Fruit fly (Drosophila melanogaster): ENCODE results near the gene Orct2.
A peak's percentile ranks its signal among the peaks of the same experiment; 100 is the strongest.

Orct2 gene

dm6 chr3R:24264414-24265363 lies 8.1 kb upstream of the Orct2 start:
- TF ChIP-seq CG32121 (GFP tag; IDR thresholded peaks at IDR 0.05) (0 out of 2 replicates have a peak, but pooled peaks have one; percentile 8), Pif1B (GFP tag; optimal IDR thresholded peaks at IDR 0.05) (peak; percentile 3), CG8159 (tag; optimal IDR thresholded peaks at IDR 0.05) (no peak), Pif1A (GFP tag; optimal IDR thresholded peaks at IDR 0.05) (no peak)

DNA sequence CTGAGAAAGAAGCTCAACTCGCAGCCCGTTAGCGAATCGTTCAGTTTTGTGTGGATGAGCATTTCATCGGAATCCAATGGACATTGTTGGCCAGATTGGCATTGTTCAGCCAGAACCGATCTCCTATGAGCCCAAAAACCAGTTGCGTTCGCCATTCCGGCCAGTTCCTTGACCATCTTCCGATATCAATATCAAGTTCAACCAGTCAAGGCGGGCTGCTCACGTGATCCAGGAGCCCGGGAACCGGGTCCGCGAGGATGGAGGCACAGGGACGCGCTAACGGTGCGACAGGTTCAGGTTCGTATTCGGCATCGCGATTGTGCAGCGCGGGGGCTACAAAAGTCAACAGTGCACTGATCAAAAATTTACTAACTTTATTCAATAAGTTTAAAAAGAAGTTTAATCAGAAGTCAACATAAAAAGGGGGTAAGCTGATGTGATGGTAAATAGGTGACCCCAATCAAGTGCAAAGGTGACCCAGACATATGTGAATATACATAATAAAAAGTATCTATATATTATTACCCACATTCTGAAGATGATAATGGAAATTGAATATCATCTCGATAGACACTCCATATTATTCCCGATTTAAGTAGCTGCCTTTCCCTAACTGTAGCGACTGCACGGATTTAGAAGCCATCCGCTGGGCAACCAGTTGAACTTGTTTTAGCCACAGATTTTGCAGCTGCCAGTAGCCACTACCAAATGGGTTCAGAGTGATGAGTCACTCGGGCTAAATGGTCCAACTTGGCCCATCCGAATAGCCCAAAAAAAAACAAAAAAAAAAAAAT lies 5.8 kb upstream of the Orct2 start:
- TF ChIP-seq CG14655 (GFP tag; optimal IDR thresholded peaks at IDR 0.05) (peak; percentile 91), rn (GFP tag; IDR thresholded peaks at IDR 0.05) (peak; percentile 40; the same call in 1 of the 2 replicates), gl (tag; optimal IDR thresholded peaks at IDR 0.05) (peak; percentile 68), CG10348 (GFP tag; IDR thresholded peaks at IDR 0.05) (no peak), EcR (GFP tag; optimal IDR thresholded peaks at IDR 0.05) (peak; percentile 97), CG8159 (tag; optimal IDR thresholded peaks at IDR 0.05) (peak; percentile 93), Pif1A (GFP tag; optimal IDR thresholded peaks at IDR 0.05) (peak; percentile 86), Snoo (tag; optimal IDR thresholded peaks at IDR 0.05) (peak; percentile 80), CG8301 (tag; optimal IDR thresholded peaks at IDR 0.05) (peak; percentile 83), CG12605 (GFP tag; IDR thresholded peaks at IDR 0.05) (peak; percentile 60), fd96Ca (GFP tag; IDR thresholded peaks at IDR 0.05) (peak; percentile 83), D1 (tag; optimal IDR thresholded peaks at IDR 0.05) (peak; percentile 66), Ets98B (GFP tag; IDR thresholded peaks at IDR 0.05) (no peak; the same call in none of the 2 replicates), CG13204 (GFP tag; optimal IDR thresholded peaks at IDR 0.05) (peak; percentile 84), CG17806 (tag; optimal IDR thresholded peaks at IDR 0.05) (peak; percentile 85), CG15710 (tag; optimal IDR thresholded peaks at IDR 0.05) (peak; percentile 93), CG34367 (tag; optimal IDR thresholded peaks at IDR 0.05) (peak; percentile 85), Pif1B (GFP tag; optimal IDR thresholded peaks at IDR 0.05) (peak; percentile 88), CG9948 (tag; optimal IDR thresholded peaks at IDR 0.05) (peak; percentile 88), CG32121 (GFP tag; IDR thresholded peaks at IDR 0.05) (peak; percentile 51), CG4496 (GFP tag; IDR thresholded peaks at IDR 0.05) (peak; percentile 71)

DNA sequence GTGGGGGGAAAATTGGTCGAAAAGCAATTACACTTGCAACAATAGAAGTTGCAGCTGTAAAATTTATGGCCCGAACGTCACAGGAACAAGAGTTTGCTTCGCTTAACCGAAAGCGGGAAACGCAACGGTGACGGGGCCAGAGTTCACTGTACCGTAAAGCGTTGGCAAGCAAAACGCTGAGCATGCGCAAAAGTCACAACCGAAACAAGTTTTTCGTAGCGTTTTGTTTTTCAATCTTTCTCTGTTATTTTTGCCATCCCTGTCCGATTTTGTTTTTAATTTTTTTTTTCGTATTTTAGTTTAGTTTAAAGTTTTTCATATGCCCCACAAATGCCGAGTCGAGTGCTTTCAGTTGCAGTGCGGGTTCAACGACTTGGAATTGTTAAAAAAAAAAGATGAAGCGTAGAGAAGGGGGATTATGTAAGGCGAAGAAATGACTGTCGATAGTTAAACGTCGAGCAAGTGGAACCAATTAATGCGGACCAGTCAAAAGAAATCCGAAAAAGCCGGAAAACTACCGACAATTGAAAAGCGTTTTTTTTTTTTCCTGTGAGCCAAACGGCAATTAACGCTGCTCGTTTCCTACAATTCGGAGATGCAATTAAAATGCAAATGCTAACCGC lies 5.1 kb upstream of the Orct2 start:
- no peak for TF ChIP-seq CG4496 (GFP tag; IDR thresholded peaks at IDR 0.05)
- TF ChIP-seq CG15710 (tag; optimal IDR thresholded peaks at IDR 0.05): no peak
- no peak for TF ChIP-seq CG8159 (tag; optimal IDR thresholded peaks at IDR 0.05)
- peak; percentile 82 for TF ChIP-seq EcR (GFP tag; optimal IDR thresholded peaks at IDR 0.05)
- no peak for TF ChIP-seq CG14655 (GFP tag; optimal IDR thresholded peaks at IDR 0.05)

dm6 chr3R:24268293-24268692 lies 4.5 kb upstream of the Orct2 start:
- TF ChIP-seq Pif1A (GFP tag; optimal IDR thresholded peaks at IDR 0.05) (no peak), Ets98B (GFP tag; IDR thresholded peaks at IDR 0.05) (no peak), CG13204 (GFP tag; optimal IDR thresholded peaks at IDR 0.05) (no peak), CG32121 (GFP tag; IDR thresholded peaks at IDR 0.05) (no peak)

- no peak for TF ChIP-seq Snoo (tag; optimal IDR thresholded peaks at IDR 0.05)
- TF ChIP-seq CG13204 (GFP tag; optimal IDR thresholded peaks at IDR 0.05): peak; percentile 27
- TF ChIP-seq CG12605 (GFP tag; IDR thresholded peaks at IDR 0.05): no peak
- TF ChIP-seq CG4496 (GFP tag; IDR thresholded peaks at IDR 0.05): no peak
- TF ChIP-seq EcR (GFP tag; optimal IDR thresholded peaks at IDR 0.05): peak; percentile 80
- TF ChIP-seq Pif1A (GFP tag; optimal IDR thresholded peaks at IDR 0.05): no peak
- TF ChIP-seq rn (GFP tag; IDR thresholded peaks at IDR 0.05): no peak
- TF ChIP-seq CG8301 (tag; optimal IDR thresholded peaks at IDR 0.05): no peak
- no peak for TF ChIP-seq Ets98B (GFP tag; IDR thresholded peaks at IDR 0.05)
Observed at dm6 chr3R:24270034-24270433, 2.8 kb upstream of the Orct2 start.

DNA sequence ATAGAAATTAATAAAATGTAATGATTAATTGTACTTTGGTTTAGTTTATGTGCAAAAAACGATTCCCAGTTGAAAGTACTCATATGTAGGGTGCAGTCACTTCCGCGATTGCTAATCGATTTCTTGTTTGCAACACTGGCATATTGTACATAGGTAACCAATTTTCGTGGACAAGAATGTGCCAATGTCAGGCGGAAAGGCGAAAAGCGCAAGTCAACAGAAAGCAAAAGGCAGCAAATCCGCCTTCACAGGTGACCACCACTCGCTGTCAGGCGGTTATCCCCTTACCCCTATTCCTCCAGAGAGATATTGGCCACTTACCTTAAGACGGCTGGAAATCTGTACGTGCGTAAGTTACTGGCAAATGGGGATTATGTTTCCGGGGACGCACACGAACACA lies 2.3 kb upstream of the Orct2 start:
- no peak for TF ChIP-seq CG15710 (tag; optimal IDR thresholded peaks at IDR 0.05)
- no peak for TF ChIP-seq Pif1B (GFP tag; optimal IDR thresholded peaks at IDR 0.05)
- TF ChIP-seq CG8301 (tag; optimal IDR thresholded peaks at IDR 0.05): no peak
- no peak for TF ChIP-seq CG10348 (GFP tag; IDR thresholded peaks at IDR 0.05)
- TF ChIP-seq Pif1A (GFP tag; optimal IDR thresholded peaks at IDR 0.05): no peak
- TF ChIP-seq Ets98B (GFP tag; IDR thresholded peaks at IDR 0.05): no peak
- TF ChIP-seq rn (GFP tag; IDR thresholded peaks at IDR 0.05): no peak
